Worm (Caenorhabditis elegans) whole organism, L2 larva: Measurements from ENCODE around the gene agt-1.

Experiments used
- C34F6.9 ChIP-seq: fragments of 150-350 bp; optimal IDR thresholded peaks from 2 replicates; lab custom pipeline; 2014; ENCODE audit warnings: missing biosample characterization, missing genetic modification characterization
- F13H6.1 ChIP-seq: sonication (generic microtip); optimal IDR thresholded peaks from 2 replicates; lab custom pipeline; 2016; ENCODE audit warnings: missing genetic modification characterization, missing compliant biosample characterization
- R02D3.7 ChIP-seq: fragments of 150-350 bp; optimal IDR thresholded peaks from 2 replicates; lab custom pipeline; 2014; ENCODE audit warnings: missing biosample characterization, missing genetic modification characterization
- Y55F3AM.14 ChIP-seq: fragments of 200-800 bp; sonication (Bioruptor generic); optimal IDR thresholded peaks from 2 replicates; lab custom pipeline; 2018; ENCODE audit warnings: mild to moderate bottlenecking, missing genetic modification characterization, missing compliant biosample characterization
- ZK546.5 ChIP-seq: sonication (generic microtip); optimal IDR thresholded peaks from 2 replicates; lab custom pipeline; 2017; ENCODE audit warnings: missing biosample characterization, missing genetic modification characterization
- ama-1 ChIP-seq: fragments of 150-350 bp; optimal IDR thresholded peaks from 2 replicates; lab custom pipeline; 2018; ENCODE audit warnings: inconsistent platforms
- ceh-16 ChIP-seq: fragments of 150-350 bp; optimal IDR thresholded peaks from 2 replicates; lab custom pipeline; 2014; ENCODE audit warnings: missing biosample characterization, missing genetic modification characterization
- crh-2 ChIP-seq: sonication (generic microtip); optimal IDR thresholded peaks from 2 replicates; lab custom pipeline; 2017; ENCODE audit warnings: missing biosample characterization, missing genetic modification characterization
- dmd-4 ChIP-seq: sonication (generic microtip); optimal IDR thresholded peaks from 2 replicates; lab custom pipeline; 2017; ENCODE audit warnings: missing biosample characterization, missing genetic modification characterization
- elt-1 ChIP-seq: fragments of 150-350 bp; optimal IDR thresholded peaks from 2 replicates; lab custom pipeline; 2014; ENCODE audit warnings: missing biosample characterization, missing genetic modification characterization
- fos-1 ChIP-seq: fragments of 150-350 bp; optimal IDR thresholded peaks from 2 replicates; lab custom pipeline; 2014; ENCODE audit warnings: missing biosample characterization, missing genetic modification characterization
- gmeb-1 ChIP-seq: fragments of 150-350 bp; optimal IDR thresholded peaks from 2 replicates; lab custom pipeline; 2014; ENCODE audit warnings: missing biosample characterization, missing genetic modification characterization
- lin-11 ChIP-seq: fragments of 150-350 bp; sonication (generic microtip); optimal IDR thresholded peaks from 2 replicates; lab custom pipeline; 2014; ENCODE audit warnings: missing biosample characterization, missing genetic modification characterization, inconsistent platforms, mixed read lengths
- lin-13 ChIP-seq: fragments of 150-350 bp; optimal IDR thresholded peaks from 2 replicates; lab custom pipeline; 2014; ENCODE audit warnings: missing biosample characterization, missing genetic modification reagents, missing genetic modification characterization
- lin-39 ChIP-seq: fragments of 150-350 bp; optimal IDR thresholded peaks from 2 replicates; lab custom pipeline; 2014; ENCODE audit warnings: missing biosample characterization, missing genetic modification reagents, missing genetic modification characterization
- mdl-1 ChIP-seq, 2 experiments: fragments of 150-350 bp in 1 of 2; sonication (generic microtip) in 1 of 2; optimal IDR thresholded peaks; 2 replicates each; lab custom pipeline; 2017; ENCODE audit warnings: missing biosample characterization in 2 of 2, missing genetic modification characterization in 2 of 2
- nhr-10 ChIP-seq: sonication (generic microtip); optimal IDR thresholded peaks from 2 replicates; lab custom pipeline; 2017; ENCODE audit warnings: missing biosample characterization, missing genetic modification characterization
- nhr-11 ChIP-seq: fragments of 150-350 bp; optimal IDR thresholded peaks from 2 replicates; lab custom pipeline; 2014; ENCODE audit warnings: missing biosample characterization, missing genetic modification characterization
- nhr-12 ChIP-seq: fragments of 150-350 bp; optimal IDR thresholded peaks from 2 replicates; lab custom pipeline; 2014; ENCODE audit warnings: missing biosample characterization, missing genetic modification characterization
- nhr-129 ChIP-seq: fragments of 150-350 bp; optimal IDR thresholded peaks from 2 replicates; lab custom pipeline; 2014; ENCODE audit warnings: missing biosample characterization, missing genetic modification characterization
- nhr-21 ChIP-seq: fragments of 150-350 bp; optimal IDR thresholded peaks from 2 replicates; lab custom pipeline; 2014; ENCODE audit warnings: missing biosample characterization, missing genetic modification characterization
- nhr-237 ChIP-seq: fragments of 150-350 bp; optimal IDR thresholded peaks from 2 replicates; lab custom pipeline; 2014; ENCODE audit warnings: missing biosample characterization, missing genetic modification characterization
- nhr-25 ChIP-seq: fragments of 150-350 bp; sonication (generic microtip); optimal IDR thresholded peaks from 3 replicates; lab custom pipeline; 2014; ENCODE audit warnings: missing biosample characterization, missing genetic modification characterization
- nhr-6 ChIP-seq: fragments of 150-350 bp; optimal IDR thresholded peaks from 2 replicates; lab custom pipeline; 2014; ENCODE audit warnings: missing biosample characterization, missing genetic modification characterization
- nhr-77 ChIP-seq: fragments of 150-350 bp; optimal IDR thresholded peaks from 2 replicates; lab custom pipeline; 2014; ENCODE audit warnings: missing biosample characterization, missing genetic modification characterization
- peb-1 ChIP-seq: fragments of 150-350 bp; optimal IDR thresholded peaks from 2 replicates; lab custom pipeline; 2014; ENCODE audit warnings: missing biosample characterization, missing genetic modification characterization
- sem-4 ChIP-seq: fragments of 150-350 bp; optimal IDR thresholded peaks from 2 replicates; lab custom pipeline; 2014; ENCODE audit warnings: missing biosample characterization, missing genetic modification reagents, missing genetic modification characterization
- skn-1 ChIP-seq: sonication (generic microtip); optimal IDR thresholded peaks from 2 replicates; lab custom pipeline; 2017; ENCODE audit warnings: missing biosample characterization, missing genetic modification characterization
- sma-9 ChIP-seq, 2 experiments: fragments of 150-350 bp in 1 of 2; sonication (generic microtip) in 1 of 2; optimal IDR thresholded peaks; 2 replicates each; lab custom pipeline; 2014 to 2016; ENCODE audit warnings: missing genetic modification characterization in 2 of 2, mild to moderate bottlenecking in 1 of 2, missing biosample characterization in 1 of 2, missing compliant biosample characterization in 1 of 2, missing genetic modification reagents in 1 of 2, moderate library complexity in 1 of 2
- snpc-4 ChIP-seq: fragments of 150-350 bp; optimal IDR thresholded peaks from 2 replicates; lab custom pipeline; 2014; ENCODE audit warnings: missing biosample characterization, missing genetic modification characterization
- unc-55 ChIP-seq: fragments of 150-350 bp; sonication (generic microtip); optimal IDR thresholded peaks from 3 replicates; lab custom pipeline; 2014; ENCODE audit warnings: missing biosample characterization, missing genetic modification reagents, missing genetic modification characterization
- unc-62 ChIP-seq: fragments of 150-350 bp; optimal IDR thresholded peaks from 2 replicates; lab custom pipeline; 2014; ENCODE audit warnings: missing biosample characterization, missing genetic modification reagents, missing genetic modification characterization
- ztf-1 ChIP-seq: fragments of 200-800 bp; sonication (Bioruptor generic); conservative IDR thresholded peaks from 2 replicates; pipeline ENCODE4 v1.3.6; 2022; ENCODE audit warnings: missing genetic modification characterization, missing compliant biosample characterization
- ztf-11 ChIP-seq: sonication (generic microtip); optimal IDR thresholded peaks from 2 replicates; lab custom pipeline; 2017; ENCODE audit warnings: missing biosample characterization, missing genetic modification characterization

agt-1 gene

ce11 chrIV:13334287-13334686 is 34.9 kb downstream of the agt-1 start:
- no peak for TF ChIP-seq unc-55 (GFP tag; lab: Kevin White, UChicago)
- peak; percentile 34 for TF ChIP-seq sma-9 (GFP tag; optimal IDR thresholded peaks at IDR 0.05; lab: Kevin White, UChicago)
- no peak for TF ChIP-seq sma-9 (tag; optimal IDR thresholded peaks at IDR 0.05; lab: Kevin White, UChicago)
- peak; percentile 53 for TF ChIP-seq nhr-129 (tag; lab: Kevin White, UChicago)
- TF ChIP-seq fos-1 (tag; lab: Kevin White, UChicago), result peak; percentile 27
- no peak for TF ChIP-seq ztf-11 (tag; lab: Kevin White, UChicago)
- no peak for TF ChIP-seq C34F6.9 (tag; lab: Kevin White, UChicago)
- peak; percentile 23 for TF ChIP-seq F13H6.1 (tag; lab: Kevin White, UChicago)

- no peak for TF ChIP-seq Y55F3AM.14 (GFP tag; lab: Kevin White, UChicago)
- no peak for TF ChIP-seq snpc-4 (tag; lab: Kevin White, UChicago)
- no peak for TF ChIP-seq elt-1 (tag; lab: Kevin White, UChicago)
- no peak for TF ChIP-seq nhr-129 (tag; lab: Kevin White, UChicago)
- TF ChIP-seq nhr-25 (tag; lab: Kevin White, UChicago), result no peak
- TF ChIP-seq peb-1 (tag; lab: Kevin White, UChicago), result no peak
- no peak for TF ChIP-seq ZK546.5
- TF ChIP-seq nhr-12 (tag; lab: Kevin White, UChicago), result no peak
- TF ChIP-seq, all 48 proteins: peak for 0
Measured at ce11 chrIV:13331285-13331684, 37.9 kb downstream of the agt-1 start, which contains the start of gene pqn-74. TSS of gene pqn-74 (minus strand) at chrIV:13331406.

ce11 chrIV:13330547-13330946 is 38.7 kb downstream of the agt-1 start:
- no peak for TF ChIP-seq nhr-21 (tag; lab: Kevin White, UChicago)
- no peak for TF ChIP-seq F13H6.1 (tag; lab: Kevin White, UChicago)
- no peak for TF ChIP-seq ama-1
- TF ChIP-seq nhr-10 (tag; lab: Kevin White, UChicago), result no peak
- no peak for TF ChIP-seq ceh-16 (tag; lab: Kevin White, UChicago)
- no peak for TF ChIP-seq unc-62 (GFP tag; lab: Kevin White, UChicago)
- no peak for TF ChIP-seq mdl-1 (tag; optimal IDR thresholded peaks at IDR 0.05; lab: Kevin White, UChicago)
- no peak for TF ChIP-seq lin-11
- TF ChIP-seq nhr-77, result no peak
- TF ChIP-seq skn-1 (tag; lab: Kevin White, UChicago), result no peak
- no peak for TF ChIP-seq sem-4 (tag; lab: Kevin White, UChicago)
- TF ChIP-seq nhr-237 (tag; lab: Kevin White, UChicago), result no peak

- TF ChIP-seq lin-13 (GFP tag; lab: Kevin White, UChicago) (no peak), peb-1 (tag; lab: Kevin White, UChicago) (no peak), lin-39 (tag; lab: Kevin White, UChicago) (no peak), nhr-77 (no peak), lin-11 (no peak), nhr-10 (tag; lab: Kevin White, UChicago) (no peak), elt-1 (tag; lab: Kevin White, UChicago) (no peak)
- TF ChIP-seq, all 48 proteins: peak for 0
Measured at ce11 chrIV:13328059-13328458, 41.2 kb downstream of the agt-1 start, which contains the start of gene far-6. TSS of gene far-6 (plus strand) at chrIV:13328359.

ce11 chrIV:13327064-13327463 is 42.1 kb downstream of the agt-1 start:
- TF ChIP-seq crh-2 (tag; lab: Kevin White, UChicago) (peak; percentile 80), dmd-4 (tag; lab: Kevin White, UChicago) (no peak), sma-9 (GFP tag; optimal IDR thresholded peaks at IDR 0.05; lab: Kevin White, UChicago) (peak; percentile 74), sma-9 (tag; optimal IDR thresholded peaks at IDR 0.05; lab: Kevin White, UChicago) (no peak), gmeb-1 (tag; lab: Kevin White, UChicago) (peak; percentile 17), fos-1 (tag; lab: Kevin White, UChicago) (peak; percentile 86), ceh-16 (tag; lab: Kevin White, UChicago) (no peak), skn-1 (tag; lab: Kevin White, UChicago) (no peak)
- TF ChIP-seq, all 48 proteins: peak for 4

ce11 chrIV:13323823-13324359 is 45.3 kb downstream of the agt-1 start, which contains the start of gene fat-2:
TSS of gene fat-2 (plus strand) at chrIV:13323873.
- TF ChIP-seq ZK546.5 (no peak), R02D3.7 (no peak), nhr-129 (tag; lab: Kevin White, UChicago) (no peak), nhr-237 (tag; lab: Kevin White, UChicago) (no peak), unc-55 (GFP tag; lab: Kevin White, UChicago) (no peak), gmeb-1 (tag; lab: Kevin White, UChicago) (no peak), ztf-1 (GFP tag; lab: Robert Waterston, UW) (no peak), nhr-25 (tag; lab: Kevin White, UChicago) (no peak), nhr-11 (tag; lab: Kevin White, UChicago) (no peak), Y55F3AM.14 (GFP tag; lab: Kevin White, UChicago) (no peak), nhr-6 (tag; lab: Kevin White, UChicago) (no peak)
